Fruit fly (Drosophila melanogaster) whole organism, embryonic: ENCODE measurements around the gene hng2.

Experiments
- Adf1 ChIP-seq: fragments of 200-800 bp; sonication (Bioruptor generic); IDR thresholded peaks from 2 replicates; pipeline ENCODE4 v1.3.6; 2022; ENCODE audit warnings: missing biosample characterization, missing genetic modification characterization
- CG10543 ChIP-seq: fragments of 200-800 bp; sonication (Bioruptor generic); optimal IDR thresholded peaks from 3 replicates; lab custom pipeline; 2017; ENCODE audit warnings: missing biosample characterization, mild to moderate bottlenecking, missing genetic modification characterization, moderate library complexity
- CG12299 ChIP-seq: fragments of 200-800 bp; sonication (Bioruptor generic); optimal IDR thresholded peaks from 2 replicates; lab custom pipeline; 2018; ENCODE audit warnings: missing biosample characterization, mild to moderate bottlenecking, missing genetic modification characterization
- CG12391 ChIP-seq: fragments of 200-800 bp; sonication (Bioruptor generic); optimal IDR thresholded peaks from 3 replicates; lab custom pipeline; 2018; ENCODE audit warnings: missing biosample characterization, mild to moderate bottlenecking, missing genetic modification characterization, moderate library complexity
- CG14014 ChIP-seq: fragments of 200-800 bp; sonication (Bioruptor generic); IDR thresholded peaks from 2 replicates; pipeline ENCODE4 v1.3.6; 2022; ENCODE audit warnings: missing biosample characterization, missing genetic modification characterization
- CG14050 ChIP-seq: fragments of 200-800 bp; sonication (Bioruptor generic); IDR thresholded peaks from 3 replicates; pipeline ENCODE4 v1.3.6; 2022; ENCODE audit warnings: missing biosample characterization, missing genetic modification characterization
- CG15696 ChIP-seq: fragments of 200-800 bp; sonication (Bioruptor generic); optimal IDR thresholded peaks from 2 replicates; lab custom pipeline; 2019; ENCODE audit warnings: missing biosample characterization, mild to moderate bottlenecking, missing genetic modification characterization, moderate library complexity
- CG1603 ChIP-seq: fragments of 200-800 bp; sonication (Bioruptor generic); optimal IDR thresholded peaks from 2 replicates; lab custom pipeline; 2019; ENCODE audit warnings: missing biosample characterization, mild to moderate bottlenecking, missing genetic modification characterization, moderate library complexity
- CG17802 ChIP-seq: fragments of 200-800 bp; sonication (Bioruptor generic); optimal IDR thresholded peaks from 2 replicates; lab custom pipeline; 2018; ENCODE audit warnings: missing biosample characterization, mild to moderate bottlenecking, missing genetic modification characterization, moderate library complexity
- CG3163 ChIP-seq: fragments of 200-800 bp; sonication (Bioruptor generic); optimal IDR thresholded peaks from 3 replicates; lab custom pipeline; 2016; ENCODE audit warnings: missing biosample characterization, missing genetic modification characterization
- CG32767 ChIP-seq: fragments of 200-800 bp; sonication (Bioruptor generic); IDR thresholded peaks from 2 replicates; pipeline ENCODE4 v1.3.6; 2022; ENCODE audit warnings: missing biosample characterization, missing genetic modification characterization
- CG32772 ChIP-seq: fragments of 200-800 bp; sonication (Bioruptor generic); IDR thresholded peaks from 2 replicates; pipeline ENCODE4 v1.3.6; 2022; ENCODE audit warnings: missing biosample characterization, missing genetic modification characterization
- CG3281 ChIP-seq: fragments of 200-800 bp; sonication (Bioruptor generic); optimal IDR thresholded peaks from 3 replicates; lab custom pipeline; 2017; ENCODE audit warnings: missing biosample characterization, mild to moderate bottlenecking, missing genetic modification characterization
- CG33557 ChIP-seq: fragments of 200-800 bp; sonication (Bioruptor generic); optimal IDR thresholded peaks from 2 replicates; lab custom pipeline; 2019; ENCODE audit warnings: missing biosample characterization, mild to moderate bottlenecking, missing genetic modification characterization, moderate library complexity
- CG6765 ChIP-seq: fragments of 200-800 bp; sonication (Bioruptor generic); optimal IDR thresholded peaks from 3 replicates; lab custom pipeline; 2017; ENCODE audit warnings: missing biosample characterization, mild to moderate bottlenecking, missing genetic modification characterization
- CG6791 ChIP-seq: fragments of 200-800 bp; sonication (Bioruptor generic); IDR thresholded peaks from 3 replicates; pipeline ENCODE4 v1.3.6; 2022; ENCODE audit warnings: missing biosample characterization, missing genetic modification characterization; ENCODE audit not compliant: partially characterized antibody
- CG6854 ChIP-seq: fragments of 200-800 bp; sonication (Bioruptor generic); optimal IDR thresholded peaks from 3 replicates; lab custom pipeline; 2017; ENCODE audit warnings: missing biosample characterization, mild to moderate bottlenecking, missing genetic modification characterization
- CG7928 ChIP-seq: fragments of 200-800 bp; sonication (Bioruptor generic); optimal IDR thresholded peaks from 2 replicates; lab custom pipeline; 2017; ENCODE audit warnings: missing biosample characterization, mild to moderate bottlenecking, missing genetic modification characterization
- CG8478 ChIP-seq: fragments of >200 bp; optimal IDR thresholded peaks from 2 replicates; lab custom pipeline; 2018
- D19A ChIP-seq: fragments of 200-800 bp; optimal IDR thresholded peaks from 3 replicates; lab custom pipeline; 2019; ENCODE audit warnings: missing biosample characterization, mild to moderate bottlenecking, missing genetic modification characterization, moderate library complexity
- Deaf1 ChIP-seq: fragments of 200-800 bp; optimal IDR thresholded peaks from 3 replicates; lab custom pipeline; 2019; ENCODE audit warnings: missing biosample characterization, mild to moderate bottlenecking, missing genetic modification characterization, moderate library complexity
- Ets65A ChIP-seq: fragments of 200-800 bp; sonication (Bioruptor generic); peaks from one replicate; lab custom pipeline; 2016; ENCODE audit warnings: missing biosample characterization, missing genetic modification characterization
- HmgZ ChIP-seq: fragments of 200-800 bp; sonication (Bioruptor generic); optimal IDR thresholded peaks from 2 replicates; lab custom pipeline; 2018; ENCODE audit warnings: missing biosample characterization, mild to moderate bottlenecking, missing genetic modification characterization
- Lhr ChIP-seq: fragments of 200-800 bp; sonication (Bioruptor generic); optimal IDR thresholded peaks from 3 replicates; lab custom pipeline; 2017; ENCODE audit warnings: mild to moderate bottlenecking, missing biosample characterization, missing genetic modification reagents, missing genetic modification characterization
- Lim3 ChIP-seq: fragments of 200-800 bp; sonication (Bioruptor generic); IDR thresholded peaks from 2 replicates; pipeline ENCODE4 v1.3.6; 2022; ENCODE audit warnings: missing biosample characterization, missing genetic modification characterization
- Lpt ChIP-seq: fragments of >200 bp; optimal IDR thresholded peaks from 2 replicates; lab custom pipeline; 2018; ENCODE audit warnings: missing biosample characterization, missing genetic modification characterization
- PHDP ChIP-seq: fragments of 200-800 bp; sonication (Bioruptor generic); optimal IDR thresholded peaks from 3 replicates; lab custom pipeline; 2018; ENCODE audit warnings: missing biosample characterization, mild to moderate bottlenecking, missing genetic modification characterization, moderate library complexity
- Poxn ChIP-seq: fragments of 200-800 bp; sonication (Bioruptor generic); IDR thresholded peaks from 2 replicates; pipeline ENCODE4 v1.3.6; 2022; ENCODE audit warnings: missing biosample characterization, missing genetic modification characterization
- bbx ChIP-seq: fragments of 200-800 bp; sonication (Bioruptor generic); IDR thresholded peaks from 2 replicates; pipeline ENCODE4 v1.3.6; 2022; ENCODE audit warnings: missing biosample characterization, missing genetic modification characterization; ENCODE audit not compliant: partially characterized antibody
- crc ChIP-seq: fragments of 200-800 bp; sonication (Bioruptor generic); optimal IDR thresholded peaks from 2 replicates; lab custom pipeline; 2016; ENCODE audit warnings: missing biosample characterization, missing genetic modification characterization
- dan ChIP-seq: fragments of 200-800 bp; sonication (Bioruptor generic); IDR thresholded peaks from 2 replicates; pipeline ENCODE4 v1.3.6; 2022; ENCODE audit warnings: missing biosample characterization, missing genetic modification characterization
- dysf ChIP-seq: fragments of 200-800 bp; sonication (Bioruptor generic); IDR thresholded peaks from 3 replicates; pipeline ENCODE4 v1.3.6; 2022; ENCODE audit warnings: missing biosample characterization, missing genetic modification characterization
- ham ChIP-seq: fragments of 200-800 bp; sonication (Bioruptor generic); IDR thresholded peaks from 2 replicates; pipeline ENCODE4 v1.3.6; 2022; ENCODE audit warnings: missing biosample characterization, missing genetic modification characterization
- ind ChIP-seq: fragments of 200-800 bp; sonication (Bioruptor generic); optimal IDR thresholded peaks from 3 replicates; lab custom pipeline; 2016; ENCODE audit warnings: missing biosample characterization, missing genetic modification characterization
- jumu ChIP-seq: fragments of 200-800 bp; sonication (Bioruptor generic); optimal IDR thresholded peaks from 3 replicates; lab custom pipeline; 2016; ENCODE audit warnings: missing biosample characterization, missing genetic modification characterization
- lbe ChIP-seq: fragments of 200-800 bp; sonication (Bioruptor generic); optimal IDR thresholded peaks from 2 replicates; lab custom pipeline; 2016; ENCODE audit warnings: missing biosample characterization, mild to moderate bottlenecking, missing genetic modification characterization
- nau ChIP-seq: fragments of 200-800 bp; sonication (Bioruptor generic); optimal IDR thresholded peaks from 3 replicates; lab custom pipeline; 2017; ENCODE audit warnings: missing biosample characterization, mild to moderate bottlenecking, missing genetic modification characterization, missing genetic modification reagents
- nmo ChIP-seq: fragments of 200-800 bp; sonication (Bioruptor generic); optimal IDR thresholded peaks from 2 replicates; lab custom pipeline; 2018; ENCODE audit warnings: missing biosample characterization, mild to moderate bottlenecking, missing genetic modification characterization, moderate library complexity
- nom ChIP-seq: fragments of 200-800 bp; sonication (Bioruptor generic); optimal IDR thresholded peaks from 2 replicates; lab custom pipeline; 2017; ENCODE audit warnings: missing biosample characterization, missing genetic modification characterization, mild to moderate bottlenecking, moderate library complexity, missing genetic modification reagents
- odd ChIP-seq: fragments of 200-800 bp; sonication (Bioruptor generic); optimal IDR thresholded peaks from 2 replicates; lab custom pipeline; 2017; ENCODE audit warnings: missing biosample characterization, mild to moderate bottlenecking, missing genetic modification characterization
- pnt ChIP-seq: fragments of 200-800 bp; sonication (Bioruptor generic); optimal IDR thresholded peaks from 3 replicates; lab custom pipeline; 2016; ENCODE audit warnings: missing biosample characterization, missing genetic modification characterization
- sima ChIP-seq: fragments of 200-800 bp; sonication (Bioruptor generic); optimal IDR thresholded peaks from 2 replicates; lab custom pipeline; 2016; ENCODE audit warnings: missing biosample characterization, missing genetic modification characterization
- sqz ChIP-seq: fragments of 200-800 bp; sonication (Bioruptor generic); optimal IDR thresholded peaks from 3 replicates; lab custom pipeline; 2018; ENCODE audit warnings: missing biosample characterization, mild to moderate bottlenecking, missing genetic modification characterization
- stwl ChIP-seq: fragments of 200-800 bp; sonication (Bioruptor generic); optimal IDR thresholded peaks from 3 replicates; lab custom pipeline; 2018; ENCODE audit warnings: missing biosample characterization, mild to moderate bottlenecking, missing genetic modification characterization, moderate library complexity
- tap ChIP-seq: fragments of 200-800 bp; optimal IDR thresholded peaks from 3 replicates; lab custom pipeline; 2019; ENCODE audit warnings: missing biosample characterization, mild to moderate bottlenecking, missing genetic modification characterization, moderate library complexity
- tll ChIP-seq, 2 experiments: fragments of 200-800 bp in 1 of 2; fragments of >200 bp in 1 of 2; sonication (Bioruptor generic) in 1 of 2; optimal IDR thresholded peaks; 2 replicates each; lab custom pipeline; 2017 to 2019; ENCODE audit warnings: missing biosample characterization in 2 of 2, missing genetic modification characterization in 2 of 2, mild to moderate bottlenecking in 1 of 2, moderate library complexity in 1 of 2
- toy ChIP-seq: fragments of 200-800 bp; sonication (Bioruptor generic); IDR thresholded peaks from 2 replicates; pipeline ENCODE4 v1.3.6; 2022; ENCODE audit warnings: missing biosample characterization, missing genetic modification characterization
- trem ChIP-seq: fragments of 200-800 bp; optimal IDR thresholded peaks from 3 replicates; lab custom pipeline; 2019; ENCODE audit warnings: missing biosample characterization, mild to moderate bottlenecking, missing genetic modification characterization, moderate library complexity
- unpg ChIP-seq: fragments of 200-800 bp; sonication (Bioruptor generic); optimal IDR thresholded peaks from 3 replicates; lab custom pipeline; 2018; ENCODE audit warnings: missing biosample characterization, mild to moderate bottlenecking, missing genetic modification characterization, moderate library complexity
- zf30C ChIP-seq: fragments of 200-800 bp; sonication (Bioruptor generic); optimal IDR thresholded peaks from 3 replicates; lab custom pipeline; 2018; ENCODE audit warnings: missing biosample characterization, mild to moderate bottlenecking, missing genetic modification characterization

Gene hng2

dm6 chr3R:8820428-8820912 is 14.3 kb downstream of the hng2 start, which contains the start of gene aqz (continued):
- no peak for TF ChIP-seq Lpt (GFP tag; lab: Kevin White, UChicago)
- TF ChIP-seq crc = no peak
- no peak for TF ChIP-seq Poxn (GFP tag; lab: Robert Waterston, UW)
- peak; percentile 98 for TF ChIP-seq CG32767
- peak; percentile 34 for TF ChIP-seq tap
- no peak for TF ChIP-seq CG32772 (GFP tag; lab: Robert Waterston, UW)
- no peak for TF ChIP-seq zf30C (GFP tag; lab: Kevin White, UChicago)
- no peak for TF ChIP-seq toy (GFP tag; lab: Robert Waterston, UW)
- TF ChIP-seq CG33557 (GFP tag; lab: Kevin White, UChicago) = peak; percentile 58
- peak; percentile 84 for TF ChIP-seq stwl (tag; lab: Kevin White, UChicago)
- peak; percentile 70 for TF ChIP-seq CG6765 (GFP tag; lab: Kevin White, UChicago)
- peak; percentile 48 for TF ChIP-seq sqz (GFP tag; lab: Kevin White, UChicago)
- peak; percentile 27 for TF ChIP-seq CG7928 (GFP tag; lab: Kevin White, UChicago)
- no peak for TF ChIP-seq sima (GFP tag; lab: Kevin White, UChicago)
- peak; percentile 80 for TF ChIP-seq trem (tag; lab: Kevin White, UChicago)
- peak; percentile 70 for TF ChIP-seq CG12391 (tag; lab: Kevin White, UChicago)
- TF ChIP-seq dysf (GFP tag; lab: Robert Waterston, UW) = peak; percentile 59; the same call in 1 of the 3 replicates
- peak; percentile 39 for TF ChIP-seq CG12299 (tag; lab: Kevin White, UChicago)
- peak; percentile 94 for TF ChIP-seq CG1603 (tag; lab: Kevin White, UChicago)
- TF ChIP-seq CG14050 (GFP tag; lab: Robert Waterston, UW) = no peak; the same call in 2 of the 3 replicates
- peak; percentile 95 for TF ChIP-seq Ets65A (GFP tag; lab: Kevin White, UChicago)
- TF ChIP-seq ind = peak; percentile 23
- peak; percentile 58; the same call in 1 of the 3 replicates for TF ChIP-seq CG6791 (GFP tag; lab: Robert Waterston, UW)
- no peak for TF ChIP-seq dan (GFP tag; lab: Robert Waterston, UW)
- TF ChIP-seq unpg (GFP tag; lab: Kevin White, UChicago) = peak; percentile 35
- TF ChIP-seq nom (GFP tag; lab: Kevin White, UChicago) = peak; percentile 63
- peak; percentile 66 for TF ChIP-seq bbx (GFP tag; lab: Robert Waterston, UW)
- TF ChIP-seq PHDP (tag; lab: Kevin White, UChicago) = peak; percentile 19
- no peak for TF ChIP-seq Lim3 (GFP tag; lab: Robert Waterston, UW)
- peak; percentile 54 for TF ChIP-seq Deaf1 (tag; lab: Kevin White, UChicago)
- TF ChIP-seq CG14014 (GFP tag; lab: Robert Waterston, UW) = peak; percentile 60; the same call in 1 of the 2 replicates
- TF ChIP-seq D19A (tag; lab: Kevin White, UChicago) = peak; percentile 64
- TF ChIP-seq pnt (GFP tag; lab: Kevin White, UChicago) = peak; percentile 15
- TF ChIP-seq nmo (GFP tag; lab: Kevin White, UChicago) = peak; percentile 58
- peak; percentile 51 for TF ChIP-seq jumu (GFP tag; lab: Kevin White, UChicago)
- peak; percentile 69 for TF ChIP-seq CG3163
- TF ChIP-seq CG10543 (GFP tag; lab: Kevin White, UChicago) = peak; percentile 85
- TF ChIP-seq tll (GFP tag; optimal IDR thresholded peaks at IDR 0.05; lab: Kevin White, UChicago) = peak in 1 of 2 experiments; percentile 6
- TF ChIP-seq CG3281 (GFP tag; lab: Kevin White, UChicago) = peak; percentile 40
- TF ChIP-seq nau (GFP tag; lab: Kevin White, UChicago) = no peak
- peak; percentile 59 for TF ChIP-seq CG6854
- TF ChIP-seq odd (GFP tag; lab: Kevin White, UChicago) = no peak
- TF ChIP-seq HmgZ (tag; lab: Kevin White, UChicago) = peak; percentile 90
- peak; percentile 89 for TF ChIP-seq Lhr (GFP tag; lab: Kevin White, UChicago)
- TF ChIP-seq CG8478 = no peak
- no peak for TF ChIP-seq CG15696
- no peak for TF ChIP-seq lbe
- peak; percentile 100 for TF ChIP-seq CG17802 (tag; lab: Kevin White, UChicago)
- peak; percentile 49; the same call in 1 of the 2 replicates for TF ChIP-seq ham
- TF ChIP-seq Adf1 = peak; percentile 68; the same call in 1 of the 2 replicates
